Worm (Caenorhabditis elegans) whole organism, L1 larva: ENCODE measurements around the gene kmo-2.

Source experiments
- alr-1 ChIP-seq: fragments of 200-800 bp; sonication (Bioruptor generic); optimal IDR thresholded peaks from 2 replicates; lab custom pipeline; 2018; ENCODE audit warnings: borderline replicate concordance, mild to moderate bottlenecking, missing genetic modification characterization, missing compliant biosample characterization
- ces-1 ChIP-seq: fragments of 150-350 bp; optimal IDR thresholded peaks from 2 replicates; lab custom pipeline; 2014; ENCODE audit warnings: missing biosample characterization, missing genetic modification reagents, missing genetic modification characterization
- dpl-1 ChIP-seq, 3 experiments: fragments of 150-350 bp in 2 of 3; sonication (generic microtip) in 1 of 3; optimal IDR thresholded peaks; 2 replicates each; lab custom pipeline; 2014 to 2017; ENCODE audit warnings: missing biosample characterization in 3 of 3, missing genetic modification characterization in 3 of 3, missing genetic modification reagents in 3 of 3
- elt-2 ChIP-seq: sonication (generic microtip); optimal IDR thresholded peaks from 2 replicates; lab custom pipeline; 2016; ENCODE audit warnings: missing genetic modification characterization, mild to moderate bottlenecking, inconsistent platforms, missing compliant biosample characterization, missing genetic modification reagents
- jun-1 ChIP-seq: fragments of 150-350 bp; optimal IDR thresholded peaks from 2 replicates; lab custom pipeline; 2014; ENCODE audit warnings: missing biosample characterization, missing genetic modification reagents, missing genetic modification characterization
- lin-39 ChIP-seq: fragments of 150-350 bp; optimal IDR thresholded peaks from 2 replicates; lab custom pipeline; 2014; ENCODE audit warnings: missing biosample characterization, missing genetic modification reagents, missing genetic modification characterization
- mef-2 ChIP-seq: fragments of 150-350 bp; optimal IDR thresholded peaks from 2 replicates; lab custom pipeline; 2014; ENCODE audit warnings: missing biosample characterization, missing genetic modification characterization
- tlp-1 ChIP-seq: fragments of 150-350 bp; optimal IDR thresholded peaks from 2 replicates; lab custom pipeline; 2014; ENCODE audit warnings: missing biosample characterization, missing genetic modification characterization
- unc-62 ChIP-seq: fragments of 150-350 bp; optimal IDR thresholded peaks from 2 replicates; lab custom pipeline; 2014; ENCODE audit warnings: missing biosample characterization, missing genetic modification reagents, missing genetic modification characterization
- unc-86 ChIP-seq: sonication (generic microtip); optimal IDR thresholded peaks from 2 replicates; lab custom pipeline; 2016; ENCODE audit warnings: missing genetic modification characterization, missing compliant biosample characterization
- zag-1 ChIP-seq: fragments of 150-350 bp; optimal IDR thresholded peaks from 2 replicates; lab custom pipeline; 2014; ENCODE audit warnings: missing biosample characterization, missing genetic modification characterization
- ztf-4 ChIP-seq: fragments of 150-350 bp; optimal IDR thresholded peaks from 2 replicates; lab custom pipeline; 2014; ENCODE audit warnings: missing biosample characterization, missing genetic modification characterization

ce11 chrV:12065859-12066258 lies 2.5 kb downstream of the kmo-2 start:
- TF ChIP-seq elt-2 (tag; lab: Kevin White, UChicago): no peak
- no peak for TF ChIP-seq ces-1
- no peak for TF ChIP-seq mef-2 (tag; lab: Kevin White, UChicago)
- no peak for TF ChIP-seq unc-62 (GFP tag; lab: Kevin White, UChicago)
- TF ChIP-seq zag-1 (tag; lab: Kevin White, UChicago): no peak
- TF ChIP-seq unc-86 (tag; lab: Kevin White, UChicago): no peak
- no peak for TF ChIP-seq alr-1 (tag; lab: Kevin White, UChicago)
- no peak for TF ChIP-seq ztf-4 (tag; lab: Kevin White, UChicago)
- TF ChIP-seq tlp-1: no peak
- no peak for TF ChIP-seq jun-1
- peak; percentile 18 to 53 (median 22) for TF ChIP-seq dpl-1 (GFP tag; optimal IDR thresholded peaks at IDR 0.05; lab: Kevin White, UChicago)
- no peak for TF ChIP-seq lin-39 (tag; lab: Kevin White, UChicago)
